Worm (Caenorhabditis elegans): ENCODE measurements around the gene zmp-5.
A peak's percentile ranks its signal among the peaks of the same experiment; 100 is the strongest.

zmp-5 gene

ce11 chrX:12664987-12665451 is 18.1 kb downstream of the zmp-5 start (continued):
- TF ChIP-seq blmp-1 (tag; optimal IDR thresholded peaks at IDR 0.05; ENCODE audit: insufficient read depth) (peak; percentile 37), nhr-237 (tag; optimal IDR thresholded peaks at IDR 0.05) (no peak), lin-11 (tag; optimal IDR thresholded peaks at IDR 0.05) (peak; percentile 60), lin-39 (tag; optimal IDR thresholded peaks at IDR 0.05) (no peak), skn-1 (tag; optimal IDR thresholded peaks at IDR 0.05) (no peak), unc-62 (GFP tag; optimal IDR thresholded peaks at IDR 0.05) (no peak), crh-2 (tag; optimal IDR thresholded peaks at IDR 0.05) (peak; percentile 57), egl-27 (tag; optimal IDR thresholded peaks at IDR 0.05) (peak; percentile 35), nhr-12 (tag; optimal IDR thresholded peaks at IDR 0.05) (no peak), ceh-82 (tag; optimal IDR thresholded peaks at IDR 0.05) (no peak), Y55F3AM.14 (GFP tag; optimal IDR thresholded peaks at IDR 0.05) (peak; percentile 84), mdl-1 (tag; optimal IDR thresholded peaks at IDR 0.05) (peak; percentile 11 to 48), nhr-25 (tag; optimal IDR thresholded peaks at IDR 0.05) (peak; percentile 4), elt-1 (tag; optimal IDR thresholded peaks at IDR 0.05) (no peak), C34F6.9 (tag; optimal IDR thresholded peaks at IDR 0.05) (peak; percentile 19), nhr-129 (tag; optimal IDR thresholded peaks at IDR 0.05) (peak; percentile 88), nhr-11 (tag; optimal IDR thresholded peaks at IDR 0.05) (peak; percentile 10), nhr-77 (tag; optimal IDR thresholded peaks at IDR 0.05) (no peak)

DNA sequence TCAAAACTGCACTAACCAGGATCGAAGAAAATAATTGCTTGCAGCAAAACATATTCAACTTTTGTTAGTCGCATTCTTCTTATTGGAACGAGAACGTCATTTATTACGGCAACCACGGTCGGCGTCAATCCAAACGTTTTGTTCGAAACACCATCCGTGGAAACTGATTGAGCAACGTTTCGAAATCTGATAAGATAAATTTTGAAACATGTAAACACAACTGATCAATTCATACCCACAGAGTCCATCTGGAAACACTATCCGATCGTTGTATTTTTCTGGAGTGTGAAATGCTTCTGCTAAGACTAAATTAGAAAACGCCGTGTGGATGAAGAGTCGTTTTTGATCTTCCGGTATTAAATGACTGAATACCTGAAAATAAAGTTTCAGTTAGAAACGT is 18.9 kb downstream of the zmp-5 start:
- TF ChIP-seq R02D3.7 (tag; optimal IDR thresholded peaks at IDR 0.05) (no peak), nhr-11 (tag; optimal IDR thresholded peaks at IDR 0.05) (no peak), sma-3 (GFP tag; optimal IDR thresholded peaks at IDR 0.05) (no peak), crh-2 (tag; optimal IDR thresholded peaks at IDR 0.05) (no peak), snpc-4 (tag; optimal IDR thresholded peaks at IDR 0.05) (no peak), elt-1 (tag; optimal IDR thresholded peaks at IDR 0.05) (no peak), lin-39 (tag; optimal IDR thresholded peaks at IDR 0.05) (no peak), ama-1 (optimal IDR thresholded peaks at IDR 0.05) (peak; percentile 37), nhr-129 (tag; optimal IDR thresholded peaks at IDR 0.05) (peak; percentile 33)

DNA sequence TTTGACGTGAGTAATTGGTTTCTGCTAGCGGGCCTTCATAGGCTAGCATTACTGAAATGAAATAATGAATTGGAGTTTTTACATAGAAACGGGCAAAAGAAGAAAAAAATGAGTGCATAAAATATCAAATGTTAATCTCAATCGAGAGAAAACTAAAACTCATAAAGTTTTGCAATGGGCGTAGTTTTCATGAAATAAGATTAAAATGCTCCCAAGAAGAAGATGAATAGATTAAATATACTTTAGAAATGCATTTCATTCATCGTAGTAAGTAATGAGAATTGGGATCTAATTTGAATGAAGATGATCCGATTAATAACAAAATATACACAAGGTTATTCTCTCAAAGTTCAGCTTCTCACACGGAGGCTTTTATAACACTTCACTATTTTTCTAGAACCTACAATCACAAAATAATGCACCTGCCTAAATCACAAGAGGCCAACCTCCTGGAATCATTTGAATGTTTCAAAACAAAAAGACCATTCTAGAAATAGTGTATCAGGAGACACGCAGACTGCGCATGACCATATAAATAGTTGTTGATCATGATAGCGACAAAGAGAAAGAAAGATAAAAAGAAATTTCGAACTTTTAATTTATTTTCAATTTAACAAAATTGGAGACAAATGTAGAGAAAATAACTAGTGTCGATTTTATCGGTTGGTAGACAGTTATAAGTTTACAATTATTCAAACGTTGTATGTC is 21.0 kb downstream of the zmp-5 start, which contains the start of gene nhr-17:
Gene nhr-17 (minus strand): TSS at position 51 of the 708 bp plus-strand sequence.
- TF ChIP-seq elt-3 (tag; optimal IDR thresholded peaks at IDR 0.05) (no peak), crh-2 (tag; optimal IDR thresholded peaks at IDR 0.05) (peak; percentile 58), ama-1 (optimal IDR thresholded peaks at IDR 0.05) (no peak), nhr-129 (tag; optimal IDR thresholded peaks at IDR 0.05) (peak; percentile 37), ztf-4 (tag; optimal IDR thresholded peaks at IDR 0.05) (peak; percentile 40), C34F6.9 (tag; optimal IDR thresholded peaks at IDR 0.05) (peak; percentile 29), sma-3 (GFP tag; optimal IDR thresholded peaks at IDR 0.05) (peak; percentile 30), gmeb-1 (tag; optimal IDR thresholded peaks at IDR 0.05) (peak; percentile 22), ceh-82 (tag; optimal IDR thresholded peaks at IDR 0.05) (no peak), nhr-25 (tag; optimal IDR thresholded peaks at IDR 0.05) (peak; percentile 25), fos-1 (tag; optimal IDR thresholded peaks at IDR 0.05) (peak; percentile 11), lsy-2 (tag; optimal IDR thresholded peaks at IDR 0.05) (peak in 1 of 2 experiments; percentile 47)

DNA sequence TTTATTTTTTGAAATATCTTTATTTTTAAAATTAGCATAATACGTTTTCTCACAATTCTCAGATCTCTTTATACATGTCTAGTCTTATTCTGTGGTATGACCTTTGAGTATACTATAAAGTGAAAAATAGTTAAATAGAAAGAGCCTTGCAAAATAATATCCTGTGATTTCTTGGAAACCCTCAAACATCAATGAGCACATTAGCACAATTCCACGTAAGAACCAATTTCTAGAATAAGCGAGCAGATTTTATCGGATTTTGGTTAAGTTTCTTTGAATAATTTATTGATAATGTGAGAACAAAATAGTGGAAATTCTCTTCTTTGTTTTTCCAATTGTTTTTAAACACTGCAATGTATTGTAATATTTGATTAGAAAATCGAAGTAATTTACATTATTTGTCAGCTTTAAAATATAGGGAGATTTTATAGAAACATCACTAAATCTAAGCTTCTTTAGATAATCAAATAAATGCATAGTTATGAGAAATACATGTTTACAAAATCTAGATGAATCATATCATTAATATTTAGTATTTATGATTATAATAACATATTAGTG is 22.1 kb downstream of the zmp-5 start:
- TF ChIP-seq lsy-2 (tag; optimal IDR thresholded peaks at IDR 0.05): peak in 1 of 2 experiments; percentile 33
- TF ChIP-seq mbf-1 (tag; optimal IDR thresholded peaks at IDR 0.05): no peak
- TF ChIP-seq crh-2 (tag; optimal IDR thresholded peaks at IDR 0.05): peak; percentile 11

ce11 chrX:12670385-12670784 is 23.5 kb downstream of the zmp-5 start:
- TF ChIP-seq nhr-11 (tag; optimal IDR thresholded peaks at IDR 0.05) (no peak), ceh-82 (tag; optimal IDR thresholded peaks at IDR 0.05) (no peak), ztf-1 (GFP tag; conservative IDR thresholded peaks at IDR 0.05) (no peak), ztf-4 (tag; optimal IDR thresholded peaks at IDR 0.05) (peak; percentile 46), nhr-77 (tag; optimal IDR thresholded peaks at IDR 0.05) (no peak), unc-62 (GFP tag; optimal IDR thresholded peaks at IDR 0.05) (no peak), mab-5 (tag; optimal IDR thresholded peaks at IDR 0.05) (peak; percentile 83), lin-13 (GFP tag; optimal IDR thresholded peaks at IDR 0.05) (peak; percentile 57), dmd-4 (tag; optimal IDR thresholded peaks at IDR 0.05) (no peak), sem-4 (tag; optimal IDR thresholded peaks at IDR 0.05) (peak; percentile 87), zag-1 (tag; optimal IDR thresholded peaks at IDR 0.05) (peak; percentile 68), gmeb-1 (tag; optimal IDR thresholded peaks at IDR 0.05) (peak; percentile 18), unc-39 (tag; optimal IDR thresholded peaks at IDR 0.05) (no peak), ama-1 (optimal IDR thresholded peaks at IDR 0.05) (no peak), ZK546.5 (tag; optimal IDR thresholded peaks at IDR 0.05) (no peak), aly-2 (tag; optimal IDR thresholded peaks at IDR 0.05) (no peak), nhr-10 (tag; optimal IDR thresholded peaks at IDR 0.05) (no peak), snpc-4 (tag; optimal IDR thresholded peaks at IDR 0.05) (peak; percentile 38), lin-11 (tag; optimal IDR thresholded peaks at IDR 0.05) (peak; percentile 65), nhr-23 (tag; optimal IDR thresholded peaks at IDR 0.05) (no peak), fos-1 (tag; optimal IDR thresholded peaks at IDR 0.05) (peak; percentile 87), ztf-11 (tag; optimal IDR thresholded peaks at IDR 0.05) (no peak), peb-1 (tag; optimal IDR thresholded peaks at IDR 0.05) (no peak), Y55F3AM.14 (GFP tag; optimal IDR thresholded peaks at IDR 0.05) (no peak), C34F6.9 (tag; optimal IDR thresholded peaks at IDR 0.05) (peak; percentile 78), unc-55 (GFP tag; optimal IDR thresholded peaks at IDR 0.05) (peak; percentile 91)

All from whole organism, L2 larva.